Worm (Caenorhabditis elegans) whole organism, young adult: ENCODE results near the gene W02B12.16.

Experiments used
- C17E4.6 ChIP-seq: fragments of 200-800 bp; sonication (Bioruptor generic); IDR thresholded peaks from 2 replicates; pipeline ENCODE4 v1.3.6; 2022; ENCODE audit warnings: missing genetic modification reagents, missing genetic modification characterization, missing compliant biosample characterization
- D2030.7 ChIP-seq: fragments of 200-800 bp; sonication (Bioruptor generic); IDR thresholded peaks from 2 replicates; pipeline ENCODE4 v1.3.6; 2022; ENCODE audit warnings: missing genetic modification reagents, missing genetic modification characterization, missing compliant biosample characterization
- F10E7.11 ChIP-seq: sonication (generic microtip); optimal IDR thresholded peaks from 2 replicates; lab custom pipeline; 2017; ENCODE audit warnings: mild to moderate bottlenecking, missing genetic modification characterization, moderate library complexity, missing compliant biosample characterization
- F33H1.4 ChIP-seq: fragments of 200-800 bp; sonication (Bioruptor generic); IDR thresholded peaks from 2 replicates; pipeline ENCODE4 v1.3.6; 2022; ENCODE audit warnings: missing genetic modification reagents, missing genetic modification characterization, missing compliant biosample characterization
- F37B4.10 ChIP-seq: fragments of 200-800 bp; sonication (Bioruptor generic); IDR thresholded peaks from 2 replicates; pipeline ENCODE4 v1.3.6; 2022; ENCODE audit warnings: missing genetic modification characterization, missing compliant biosample characterization
- F52B5.7 ChIP-seq: sonication (generic microtip); optimal IDR thresholded peaks from 2 replicates; lab custom pipeline; 2016; ENCODE audit warnings: mild to moderate bottlenecking, missing genetic modification characterization, missing compliant biosample characterization
- F55B11.4 ChIP-seq: sonication (generic microtip); optimal IDR thresholded peaks from 2 replicates; lab custom pipeline; 2016; ENCODE audit warnings: missing compliant biosample characterization, missing genetic modification characterization, borderline replicate concordance; ENCODE audit not compliant: insufficient read depth
- Y53F4B.3 ChIP-seq: fragments of 200-800 bp; sonication (Bioruptor generic); IDR thresholded peaks from 2 replicates; pipeline ENCODE4 v1.3.6; 2022; ENCODE audit warnings: missing genetic modification reagents, missing genetic modification characterization, missing compliant biosample characterization
- Y53G8AR.9 ChIP-seq: fragments of 200-800 bp; sonication (Bioruptor generic); conservative IDR thresholded peaks from 2 replicates; pipeline ENCODE4 v1.3.6; 2022; ENCODE audit warnings: missing genetic modification reagents, missing genetic modification characterization, missing compliant biosample characterization
- Y56A3A.18 ChIP-seq: fragments of 200-800 bp; sonication (Bioruptor generic); IDR thresholded peaks from 2 replicates; pipeline ENCODE4 v1.3.6; 2022; ENCODE audit warnings: missing genetic modification reagents, missing genetic modification characterization, missing compliant biosample characterization
- Y79H2A.3 ChIP-seq: fragments of 200-800 bp; sonication (Bioruptor generic); conservative IDR thresholded peaks from 2 replicates; pipeline ENCODE4 v1.3.6; 2022; ENCODE audit warnings: missing genetic modification reagents, missing genetic modification characterization, missing compliant biosample characterization
- ZK185.1 ChIP-seq: sonication (generic microtip); optimal IDR thresholded peaks from 2 replicates; lab custom pipeline; 2016; ENCODE audit warnings: mild to moderate bottlenecking, missing genetic modification characterization, missing compliant biosample characterization; ENCODE audit not compliant: poor library complexity, severe bottlenecking
- atf-7 ChIP-seq: sonication (generic microtip); optimal IDR thresholded peaks from 2 replicates; lab custom pipeline; 2017; ENCODE audit warnings: mild to moderate bottlenecking, missing genetic modification characterization, missing compliant biosample characterization
- attf-3 ChIP-seq: fragments of 200-800 bp; sonication (Bioruptor generic); conservative IDR thresholded peaks from 2 replicates; pipeline ENCODE4 v1.3.6; 2022; ENCODE audit warnings: missing genetic modification reagents, missing genetic modification characterization, missing compliant biosample characterization
- attf-5 ChIP-seq: fragments of 200-800 bp; sonication (Bioruptor generic); optimal IDR thresholded peaks from 2 replicates; lab custom pipeline; 2018; ENCODE audit warnings: mild to moderate bottlenecking, missing genetic modification characterization, missing compliant biosample characterization
- bed-2 ChIP-seq: fragments of 200-800 bp; sonication (Bioruptor generic); IDR thresholded peaks from 2 replicates; pipeline ENCODE4 v1.3.6; 2022; ENCODE audit warnings: missing genetic modification reagents, missing genetic modification characterization, missing compliant biosample characterization
- ccch-3 ChIP-seq: fragments of 200-800 bp; sonication (Bioruptor generic); optimal IDR thresholded peaks from 2 replicates; lab custom pipeline; 2018; ENCODE audit warnings: mild to moderate bottlenecking, missing genetic modification characterization, missing compliant biosample characterization
- cebp-1 ChIP-seq, 2 experiments: fragments of 200-800 bp in 1 of 2; sonication (Bioruptor generic) in 1 of 2; sonication (generic microtip) in 1 of 2; IDR thresholded peaks in 1 of 2; optimal IDR thresholded peaks in 1 of 2; 2 replicates each; pipeline versions ENCODE4 v1.3.6 to Lab custom; 2017 to 2022; ENCODE audit warnings: missing compliant biosample characterization in 2 of 2, missing genetic modification characterization in 2 of 2, mild to moderate bottlenecking in 1 of 2, missing genetic modification reagents in 1 of 2, moderate library complexity in 1 of 2
- ceh-100 ChIP-seq: fragments of 200-800 bp; sonication (Bioruptor generic); IDR thresholded peaks from 2 replicates; pipeline ENCODE4 v1.3.6; 2022; ENCODE audit warnings: missing genetic modification reagents, missing genetic modification characterization, missing compliant biosample characterization
- ceh-27 ChIP-seq: fragments of 200-800 bp; sonication (Bioruptor generic); optimal IDR thresholded peaks from 2 replicates; lab custom pipeline; 2018; ENCODE audit warnings: mild to moderate bottlenecking, missing genetic modification characterization, moderate library complexity, missing compliant biosample characterization
- ceh-58 ChIP-seq: fragments of 200-800 bp; sonication (Bioruptor generic); IDR thresholded peaks from 2 replicates; pipeline ENCODE4 v1.3.6; 2022; ENCODE audit warnings: missing genetic modification characterization, missing compliant biosample characterization
- dpff-1 ChIP-seq: sonication (generic microtip); optimal IDR thresholded peaks from 2 replicates; lab custom pipeline; 2017; ENCODE audit warnings: mild to moderate bottlenecking, missing genetic modification characterization, missing compliant biosample characterization
- egrh-3 ChIP-seq: fragments of 200-800 bp; sonication (Bioruptor generic); IDR thresholded peaks from 2 replicates; pipeline ENCODE4 v1.3.6; 2022; ENCODE audit warnings: missing genetic modification reagents, missing genetic modification characterization, missing compliant biosample characterization
- ekl-4 ChIP-seq: fragments of 200-800 bp; sonication (Bioruptor generic); IDR thresholded peaks from 2 replicates; pipeline ENCODE4 v1.3.6; 2022; ENCODE audit warnings: missing genetic modification reagents, missing genetic modification characterization, missing compliant biosample characterization
- ets-4 ChIP-seq: fragments of 200-800 bp; sonication (Bioruptor generic); optimal IDR thresholded peaks from 2 replicates; lab custom pipeline; 2018; ENCODE audit warnings: mild to moderate bottlenecking, missing genetic modification characterization, missing compliant biosample characterization
- fkh-3 ChIP-seq: sonication (generic microtip); optimal IDR thresholded peaks from 2 replicates; lab custom pipeline; 2016; ENCODE audit warnings: mild to moderate bottlenecking, missing genetic modification characterization, missing compliant biosample characterization
- gei-17 ChIP-seq: fragments of 200-800 bp; sonication (Bioruptor generic); optimal IDR thresholded peaks from 2 replicates; lab custom pipeline; 2018; ENCODE audit warnings: mild to moderate bottlenecking, missing genetic modification characterization, missing compliant biosample characterization
- hlh-12 ChIP-seq: sonication (generic microtip); optimal IDR thresholded peaks from 2 replicates; lab custom pipeline; 2016; ENCODE audit warnings: missing genetic modification characterization, missing compliant biosample characterization
- hrde-1 ChIP-seq: sonication (generic microtip); optimal IDR thresholded peaks from 2 replicates; lab custom pipeline; 2016; ENCODE audit warnings: missing genetic modification characterization, mild to moderate bottlenecking, missing compliant biosample characterization, moderate library complexity, missing genotype, missing genetic modification reagents, borderline replicate concordance
- lag-1 ChIP-seq: fragments of 200-800 bp; sonication (Bioruptor generic); IDR thresholded peaks from 2 replicates; pipeline ENCODE4 v1.3.6; 2022; ENCODE audit warnings: missing genetic modification reagents, missing genetic modification characterization, missing compliant biosample characterization
- lin-40 ChIP-seq: sonication (generic microtip); optimal IDR thresholded peaks from 2 replicates; lab custom pipeline; 2016; ENCODE audit warnings: missing genetic modification characterization, mild to moderate bottlenecking, missing compliant biosample characterization, missing genotype, missing genetic modification reagents
- lsy-27 ChIP-seq: sonication (generic microtip); optimal IDR thresholded peaks from 2 replicates; lab custom pipeline; 2017; ENCODE audit warnings: missing genetic modification characterization, mild to moderate bottlenecking, missing compliant biosample characterization, antibody characterized with exemption, missing genotype, borderline replicate concordance; ENCODE audit not compliant: insufficient read depth
- mel-28 ChIP-seq: sonication (generic microtip); optimal IDR thresholded peaks from 2 replicates; lab custom pipeline; 2016; ENCODE audit warnings: borderline replicate concordance, mild to moderate bottlenecking, missing genetic modification characterization, missing compliant biosample characterization
- mes-4 ChIP-seq: sonication (generic microtip); optimal IDR thresholded peaks from 2 replicates; lab custom pipeline; 2016; ENCODE audit warnings: missing genotype, missing genetic modification characterization, missing compliant biosample characterization
- nfya-2 ChIP-seq: fragments of 200-800 bp; sonication (Bioruptor generic); IDR thresholded peaks from 2 replicates; pipeline ENCODE4 v1.3.6; 2022; ENCODE audit warnings: missing genetic modification reagents, missing genetic modification characterization, missing compliant biosample characterization
- nfyb-1 ChIP-seq: fragments of 200-800 bp; sonication (Bioruptor generic); IDR thresholded peaks from 2 replicates; pipeline ENCODE4 v1.3.6; 2022; ENCODE audit warnings: missing genetic modification reagents, missing genetic modification characterization, missing compliant biosample characterization
- nhr-120 ChIP-seq: fragments of 200-800 bp; sonication (Bioruptor generic); IDR thresholded peaks from 2 replicates; pipeline ENCODE4 v1.3.6; 2022; ENCODE audit warnings: missing genetic modification characterization, missing compliant biosample characterization
- nhr-27 ChIP-seq: fragments of 200-800 bp; sonication (Bioruptor generic); optimal IDR thresholded peaks from 2 replicates; lab custom pipeline; 2018; ENCODE audit warnings: mild to moderate bottlenecking, missing genetic modification characterization, moderate library complexity, missing compliant biosample characterization
- nhr-80 ChIP-seq: sonication (generic microtip); optimal IDR thresholded peaks from 2 replicates; lab custom pipeline; 2016; ENCODE audit warnings: missing genetic modification characterization, missing compliant biosample characterization
- pha-4 ChIP-seq: fragments of 150-350 bp; sonication (generic microtip); optimal IDR thresholded peaks from 2 replicates; lab custom pipeline; 2014; ENCODE audit warnings: missing biosample characterization, missing genetic modification reagents, missing genetic modification characterization
- rcor-1 ChIP-seq: fragments of 200-800 bp; sonication (Bioruptor generic); IDR thresholded peaks from 2 replicates; pipeline ENCODE4 v1.3.6; 2022; ENCODE audit warnings: missing genetic modification reagents, missing genetic modification characterization, missing compliant biosample characterization
- repo-1 ChIP-seq: sonication (generic microtip); optimal IDR thresholded peaks from 2 replicates; lab custom pipeline; 2017; ENCODE audit warnings: mild to moderate bottlenecking, missing genetic modification characterization, missing compliant biosample characterization
- somi-1 ChIP-seq: fragments of 200-800 bp; sonication (Bioruptor generic); optimal IDR thresholded peaks from 2 replicates; lab custom pipeline; 2018; ENCODE audit warnings: mild to moderate bottlenecking, missing genetic modification characterization, missing compliant biosample characterization
- sptf-2 ChIP-seq: fragments of 200-800 bp; sonication (Bioruptor generic); optimal IDR thresholded peaks from 2 replicates; lab custom pipeline; 2018; ENCODE audit warnings: mild to moderate bottlenecking, missing genetic modification characterization, missing compliant biosample characterization
- tbp1 ChIP-seq: fragments of 200-800 bp; sonication (Bioruptor generic); optimal IDR thresholded peaks from 2 replicates; lab custom pipeline; 2018; ENCODE audit warnings: mild to moderate bottlenecking, missing genetic modification characterization, missing compliant biosample characterization
- tbx-9 ChIP-seq: sonication (generic microtip); optimal IDR thresholded peaks from 2 replicates; lab custom pipeline; 2016; ENCODE audit warnings: borderline replicate concordance, missing genetic modification characterization, inconsistent platforms, missing compliant biosample characterization
- ztf-26 ChIP-seq: sonication (generic microtip); optimal IDR thresholded peaks from 2 replicates; lab custom pipeline; 2017; ENCODE audit warnings: missing genetic modification characterization, missing compliant biosample characterization
- ztf-28 ChIP-seq: fragments of 200-800 bp; sonication (Bioruptor generic); IDR thresholded peaks from 2 replicates; pipeline ENCODE4 v1.3.6; 2022; ENCODE audit warnings: missing genetic modification reagents, missing genetic modification characterization, missing compliant biosample characterization
- ztf-6 ChIP-seq: fragments of 200-800 bp; sonication (Bioruptor generic); IDR thresholded peaks from 2 replicates; pipeline ENCODE4 v1.3.6; 2022; ENCODE audit warnings: missing genetic modification reagents, missing genetic modification characterization, missing compliant biosample characterization

W02B12.16 gene

ce11 chrII:11464427-11464944 lies 11.8 kb downstream of the W02B12.16 start, which contains the start of the genes aars-1 and rga-1 (continued):
- TF ChIP-seq nfyb-1 (GFP tag; lab: Robert Waterston, UW) (peak; percentile 71), F55B11.4 (tag; lab: Kevin White, UChicago) (no peak), tbp1 (GFP tag; lab: Kevin White, UChicago) (peak; percentile 31), nhr-80 (tag; lab: Kevin White, UChicago) (peak; percentile 96), ceh-58 (no peak), Y79H2A.3 (GFP tag; lab: Robert Waterston, UW) (no peak), egrh-3 (GFP tag; lab: Robert Waterston, UW) (no peak), sptf-2 (GFP tag; lab: Kevin White, UChicago) (no peak), C17E4.6 (GFP tag; lab: Robert Waterston, UW) (no peak), ztf-6 (GFP tag; lab: Robert Waterston, UW) (no peak), ceh-27 (GFP tag; lab: Kevin White, UChicago) (no peak), F37B4.10 (GFP tag; lab: Robert Waterston, UW) (no peak), cebp-1 (GFP tag; IDR thresholded peaks at IDR 0.05; lab: Robert Waterston, UW) (no peak), cebp-1 (tag; optimal IDR thresholded peaks at IDR 0.05; lab: Kevin White, UChicago) (peak; percentile 59), attf-5 (GFP tag; lab: Kevin White, UChicago) (peak; percentile 80), ztf-26 (tag; lab: Kevin White, UChicago) (no peak), attf-3 (GFP tag; lab: Robert Waterston, UW) (no peak), F52B5.7 (tag; lab: Kevin White, UChicago) (no peak), ets-4 (GFP tag; lab: Kevin White, UChicago) (peak; percentile 58), Y56A3A.18 (GFP tag; lab: Robert Waterston, UW) (no peak), dpff-1 (tag; lab: Kevin White, UChicago) (no peak), D2030.7 (no peak), lag-1 (no peak), gei-17 (GFP tag; lab: Kevin White, UChicago) (no peak), nfya-2 (no peak), nhr-27 (tag; lab: Kevin White, UChicago) (no peak), hlh-12 (tag; lab: Kevin White, UChicago) (no peak), rcor-1 (GFP tag; lab: Robert Waterston, UW) (no peak), ccch-3 (GFP tag; lab: Kevin White, UChicago) (no peak), lsy-27 (no peak), tbx-9 (no peak), mes-4 (no peak), fkh-3 (tag; lab: Kevin White, UChicago) (no peak), F10E7.11 (tag; lab: Kevin White, UChicago) (no peak), F33H1.4 (GFP tag; lab: Robert Waterston, UW) (no peak), Y53G8AR.9 (GFP tag; lab: Robert Waterston, UW) (no peak), somi-1 (GFP tag; lab: Kevin White, UChicago) (no peak), ceh-100 (GFP tag; lab: Robert Waterston, UW) (no peak), mel-28 (tag; lab: Kevin White, UChicago) (no peak), pha-4 (tag; lab: Kevin White, UChicago) (no peak), atf-7 (tag; lab: Kevin White, UChicago) (peak; percentile 41), Y53F4B.3 (GFP tag; lab: Robert Waterston, UW) (no peak), bed-2 (GFP tag; lab: Robert Waterston, UW) (no peak), nhr-120 (GFP tag; lab: Robert Waterston, UW) (no peak), repo-1 (tag; lab: Kevin White, UChicago) (no peak), ZK185.1 (tag; lab: Kevin White, UChicago) (peak; percentile 45), ztf-28 (no peak), hrde-1 (no peak), ekl-4 (no peak), lin-40 (tag; lab: Kevin White, UChicago) (peak; percentile 34)
